Worm (Caenorhabditis elegans) whole organism, L1 larva: ENCODE data around the gene etc-1.
A peak's percentile ranks its signal among the peaks of the same experiment; 100 is the strongest.

Experiments used
- C04F5.9 ChIP-seq: sonication (generic microtip); optimal IDR thresholded peaks from 2 replicates; lab custom pipeline; 2016; ENCODE audit warnings: missing genetic modification characterization, missing compliant biosample characterization
- C16A3.4 ChIP-seq: fragments of 150-350 bp; optimal IDR thresholded peaks from 2 replicates; lab custom pipeline; 2014; ENCODE audit warnings: missing biosample characterization, missing genetic modification characterization
- aha-1 ChIP-seq: fragments of 150-350 bp; optimal IDR thresholded peaks from 2 replicates; lab custom pipeline; 2014; ENCODE audit warnings: missing biosample characterization, missing genetic modification characterization
- alr-1 ChIP-seq: fragments of 200-800 bp; sonication (Bioruptor generic); optimal IDR thresholded peaks from 2 replicates; lab custom pipeline; 2018; ENCODE audit warnings: borderline replicate concordance, mild to moderate bottlenecking, missing genetic modification characterization, missing compliant biosample characterization
- aly-2 ChIP-seq: fragments of 150-350 bp; optimal IDR thresholded peaks from 2 replicates; lab custom pipeline; 2014; ENCODE audit warnings: missing biosample characterization, missing genetic modification characterization
- blmp-1 ChIP-seq: fragments of 150-350 bp; optimal IDR thresholded peaks from 2 replicates; lab custom pipeline; 2014; ENCODE audit warnings: missing biosample characterization, missing genetic modification characterization
- ceh-63 ChIP-seq: fragments of 200-800 bp; sonication (Bioruptor generic); optimal IDR thresholded peaks from 2 replicates; lab custom pipeline; 2018; ENCODE audit warnings: mild to moderate bottlenecking, missing genetic modification characterization, missing compliant biosample characterization
- ceh-8 ChIP-seq: fragments of 200-800 bp; sonication (Bioruptor generic); optimal IDR thresholded peaks from 2 replicates; lab custom pipeline; 2018; ENCODE audit warnings: mild to moderate bottlenecking, missing genetic modification characterization, moderate library complexity, missing compliant biosample characterization
- ceh-82 ChIP-seq, 3 experiments: fragments of 150-350 bp in 1 of 3; sonication (generic microtip) in 2 of 3; optimal IDR thresholded peaks; 2 replicates each; lab custom pipeline; 2014 to 2017; ENCODE audit warnings: missing biosample characterization in 3 of 3, missing genetic modification characterization in 3 of 3
- ceh-88 ChIP-seq: fragments of 200-800 bp; sonication (Bioruptor generic); IDR thresholded peaks from 2 replicates; pipeline ENCODE4 v1.3.6; 2022; ENCODE audit warnings: missing genetic modification characterization, missing compliant biosample characterization
- ceh-90 ChIP-seq: sonication (generic microtip); optimal IDR thresholded peaks from 2 replicates; lab custom pipeline; 2016; ENCODE audit warnings: missing genetic modification characterization, missing compliant biosample characterization
- dpl-1 ChIP-seq, 3 experiments: fragments of 150-350 bp in 2 of 3; sonication (generic microtip) in 1 of 3; optimal IDR thresholded peaks; 2 replicates each; lab custom pipeline; 2014 to 2017; ENCODE audit warnings: missing biosample characterization in 3 of 3, missing genetic modification characterization in 3 of 3, missing genetic modification reagents in 3 of 3
- efl-1 ChIP-seq, 4 experiments: fragments of 150-350 bp; optimal IDR thresholded peaks in 3 of 4; peaks in 1 of 4; 1 replicate in 1 of 4; 2 replicates in 3 of 4; lab custom pipeline; 2014; ENCODE audit warnings: missing biosample characterization in 2 of 4, missing genetic modification characterization in 2 of 4, missing genetic modification reagents in 2 of 4
- egl-13 ChIP-seq: sonication (generic microtip); optimal IDR thresholded peaks from 2 replicates; lab custom pipeline; 2016; ENCODE audit warnings: missing genotype, missing genetic modification reagents, missing genetic modification characterization, missing compliant biosample characterization
- egl-27 ChIP-seq, 2 experiments: fragments of 150-350 bp in 1 of 2; sonication (generic microtip); optimal IDR thresholded peaks; 3 replicates each; lab custom pipeline; 2017 to 2018; ENCODE audit warnings: missing biosample characterization in 2 of 2, missing genetic modification characterization in 2 of 2, missing genetic modification reagents in 2 of 2
- elt-2 ChIP-seq: sonication (generic microtip); optimal IDR thresholded peaks from 2 replicates; lab custom pipeline; 2016; ENCODE audit warnings: missing genetic modification characterization, mild to moderate bottlenecking, inconsistent platforms, missing compliant biosample characterization, missing genetic modification reagents
- ets-5 ChIP-seq: fragments of 200-800 bp; sonication (Bioruptor generic); IDR thresholded peaks from 2 replicates; pipeline ENCODE4 v1.3.6; 2022; ENCODE audit warnings: missing genetic modification characterization, missing compliant biosample characterization
- fkh-8 ChIP-seq: sonication (generic microtip); optimal IDR thresholded peaks from 2 replicates; lab custom pipeline; 2016; ENCODE audit warnings: mild to moderate bottlenecking, missing genetic modification characterization, missing compliant biosample characterization
- grh-1 ChIP-seq: fragments of 200-800 bp; sonication (Bioruptor generic); IDR thresholded peaks from 2 replicates; pipeline ENCODE4 v1.3.6; 2022; ENCODE audit warnings: missing genetic modification reagents, missing genetic modification characterization, missing compliant biosample characterization
- irx-1 ChIP-seq: sonication (generic microtip); optimal IDR thresholded peaks from 2 replicates; lab custom pipeline; 2016; ENCODE audit warnings: missing genetic modification characterization, missing compliant biosample characterization
- isw-1 ChIP-seq: fragments of 200-800 bp; sonication (Bioruptor generic); IDR thresholded peaks from 2 replicates; pipeline ENCODE4 v1.3.6; 2022; ENCODE audit warnings: missing genetic modification characterization, missing compliant biosample characterization
- lin-13 ChIP-seq: fragments of 150-350 bp; optimal IDR thresholded peaks from 2 replicates; lab custom pipeline; 2014; ENCODE audit warnings: missing biosample characterization, missing genetic modification reagents, missing genetic modification characterization
- lin-14 ChIP-seq: fragments of 200-800 bp; sonication (Bioruptor generic); optimal IDR thresholded peaks from 2 replicates; lab custom pipeline; 2018; ENCODE audit warnings: mild to moderate bottlenecking, missing genetic modification characterization, moderate library complexity, missing compliant biosample characterization
- lin-35 ChIP-seq, 2 experiments: fragments of 150-350 bp; optimal IDR thresholded peaks; 2 replicates each; lab custom pipeline; 2014; ENCODE audit warnings: missing biosample characterization in 2 of 2, missing genetic modification characterization in 2 of 2, missing genetic modification reagents in 2 of 2
- lir-3 ChIP-seq: sonication (generic microtip); optimal IDR thresholded peaks from 2 replicates; lab custom pipeline; 2016; ENCODE audit warnings: mild to moderate bottlenecking, missing genetic modification characterization, moderate library complexity, missing compliant biosample characterization; ENCODE audit not compliant: poor library complexity
- lsy-2 ChIP-seq, 2 experiments: fragments of 150-350 bp; optimal IDR thresholded peaks; 2 replicates each; lab custom pipeline; 2014; ENCODE audit warnings: missing biosample characterization in 2 of 2, missing genetic modification characterization in 2 of 2
- mdl-1 ChIP-seq, 2 experiments: fragments of 150-350 bp; optimal IDR thresholded peaks; 2 replicates each; lab custom pipeline; 2014 to 2017; ENCODE audit warnings: missing biosample characterization in 2 of 2, missing genetic modification characterization in 2 of 2, inconsistent platforms in 1 of 2
- mef-2 ChIP-seq: fragments of 150-350 bp; optimal IDR thresholded peaks from 2 replicates; lab custom pipeline; 2014; ENCODE audit warnings: missing biosample characterization, missing genetic modification characterization
- mep-1 ChIP-seq: fragments of 150-350 bp; optimal IDR thresholded peaks from 2 replicates; lab custom pipeline; 2014; ENCODE audit warnings: missing biosample characterization, missing genetic modification characterization
- nhr-12 ChIP-seq: sonication (generic microtip); optimal IDR thresholded peaks from 2 replicates; lab custom pipeline; 2017; ENCODE audit warnings: missing biosample characterization, missing genetic modification characterization
- nhr-237 ChIP-seq: fragments of 150-350 bp; optimal IDR thresholded peaks from 2 replicates; lab custom pipeline; 2014; ENCODE audit warnings: missing biosample characterization, missing genetic modification characterization
- nhr-47 ChIP-seq: sonication (generic microtip); optimal IDR thresholded peaks from 2 replicates; lab custom pipeline; 2016; ENCODE audit warnings: mild to moderate bottlenecking, missing genetic modification characterization, moderate library complexity, missing compliant biosample characterization
- nhr-71 ChIP-seq: sonication (generic microtip); optimal IDR thresholded peaks from 2 replicates; lab custom pipeline; 2016; ENCODE audit warnings: mild to moderate bottlenecking, missing genetic modification characterization, moderate library complexity, missing compliant biosample characterization
- nhr-77 ChIP-seq: fragments of 150-350 bp; optimal IDR thresholded peaks from 2 replicates; lab custom pipeline; 2014; ENCODE audit warnings: missing biosample characterization, missing genetic modification characterization
- nhr-84 ChIP-seq: sonication (generic microtip); optimal IDR thresholded peaks from 2 replicates; lab custom pipeline; 2017; ENCODE audit warnings: missing biosample characterization, missing genetic modification characterization
- rnt-1 ChIP-seq: sonication (generic microtip); optimal IDR thresholded peaks from 2 replicates; lab custom pipeline; 2016; ENCODE audit warnings: mild to moderate bottlenecking, missing genetic modification characterization, moderate library complexity, missing compliant biosample characterization
- skn-1 ChIP-seq: fragments of 150-350 bp; optimal IDR thresholded peaks from 2 replicates; lab custom pipeline; 2014; ENCODE audit warnings: missing biosample characterization, missing genetic modification characterization
- snpc-4 ChIP-seq: fragments of 150-350 bp; optimal IDR thresholded peaks from 2 replicates; lab custom pipeline; 2014; ENCODE audit warnings: missing biosample characterization, missing genetic modification characterization
- snu-23 ChIP-seq: sonication (generic microtip); optimal IDR thresholded peaks from 2 replicates; lab custom pipeline; 2016; ENCODE audit warnings: missing genetic modification characterization, missing compliant biosample characterization
- sox-4 ChIP-seq: sonication (generic microtip); optimal IDR thresholded peaks from 2 replicates; lab custom pipeline; 2016; ENCODE audit warnings: missing genetic modification characterization, missing compliant biosample characterization
- sptf-1 ChIP-seq: fragments of 150-350 bp; optimal IDR thresholded peaks from 2 replicates; lab custom pipeline; 2014; ENCODE audit warnings: missing biosample characterization, missing genetic modification characterization
- sup-37 ChIP-seq: fragments of 200-800 bp; sonication (Bioruptor generic); optimal IDR thresholded peaks from 2 replicates; lab custom pipeline; 2018; ENCODE audit warnings: mild to moderate bottlenecking, missing genetic modification characterization, missing compliant biosample characterization
- tlp-1 ChIP-seq: fragments of 150-350 bp; optimal IDR thresholded peaks from 2 replicates; lab custom pipeline; 2014; ENCODE audit warnings: missing biosample characterization, missing genetic modification characterization
- unc-130 ChIP-seq: fragments of 150-350 bp; optimal IDR thresholded peaks from 2 replicates; lab custom pipeline; 2017; ENCODE audit warnings: missing biosample characterization, missing genetic modification characterization, inconsistent platforms
- unc-86 ChIP-seq: sonication (generic microtip); optimal IDR thresholded peaks from 2 replicates; lab custom pipeline; 2016; ENCODE audit warnings: missing genetic modification characterization, missing compliant biosample characterization
- xbp-1 ChIP-seq: sonication (generic microtip); optimal IDR thresholded peaks from 2 replicates; lab custom pipeline; 2016; ENCODE audit warnings: missing genetic modification characterization, missing compliant biosample characterization
- zag-1 ChIP-seq: fragments of 150-350 bp; optimal IDR thresholded peaks from 2 replicates; lab custom pipeline; 2014; ENCODE audit warnings: missing biosample characterization, missing genetic modification characterization
- zip-4 ChIP-seq: fragments of 200-800 bp; sonication (Bioruptor generic); optimal IDR thresholded peaks from 2 replicates; lab custom pipeline; 2018; ENCODE audit warnings: mild to moderate bottlenecking, missing genetic modification characterization, moderate library complexity, missing compliant biosample characterization
- ztf-4 ChIP-seq: fragments of 150-350 bp; optimal IDR thresholded peaks from 2 replicates; lab custom pipeline; 2014; ENCODE audit warnings: missing biosample characterization, missing genetic modification characterization

Gene etc-1

DNA sequence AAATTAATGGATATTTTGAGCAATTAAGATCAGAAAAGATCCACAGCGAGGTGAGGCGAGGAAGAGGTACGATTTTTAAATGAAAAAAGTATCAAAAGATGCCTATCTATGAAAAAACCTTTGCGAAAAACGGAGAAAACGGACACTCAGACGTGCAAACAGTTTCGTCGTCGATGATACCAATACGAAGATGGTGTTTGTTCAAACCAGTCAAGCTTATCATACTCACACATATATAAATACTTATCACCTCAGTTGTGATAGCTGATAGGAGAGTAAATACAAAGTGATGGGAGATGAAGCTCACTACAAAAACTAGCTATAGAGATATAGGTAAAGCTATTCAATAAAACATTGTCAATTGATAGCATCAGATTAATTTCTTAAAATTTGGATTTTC is 15.2 kb downstream of the etc-1 start:
- no peak for TF ChIP-seq sup-37 (GFP tag; lab: Kevin White, UChicago)
- no peak for TF ChIP-seq lsy-2 (tag; optimal IDR thresholded peaks at IDR 0.05; lab: Kevin White, UChicago)
- no peak for TF ChIP-seq nhr-12 (tag; lab: Kevin White, UChicago)
- TF ChIP-seq zip-4 = no peak
- TF ChIP-seq tlp-1 = peak; percentile 19
- peak; percentile 6 for TF ChIP-seq lin-14 (GFP tag; lab: Kevin White, UChicago)
- TF ChIP-seq skn-1 (tag; lab: Kevin White, UChicago) = no peak
- TF ChIP-seq nhr-84 (tag; lab: Kevin White, UChicago) = no peak
- no peak for TF ChIP-seq aly-2 (tag; lab: Kevin White, UChicago)
- TF ChIP-seq elt-2 = peak; percentile 55
- no peak for TF ChIP-seq snpc-4
- TF ChIP-seq nhr-237 (tag; lab: Kevin White, UChicago) = no peak
- no peak for TF ChIP-seq snu-23 (GFP tag; lab: Kevin White, UChicago)
- TF ChIP-seq ceh-8 (GFP tag; lab: Kevin White, UChicago) = no peak
- no peak for TF ChIP-seq egl-13 (tag; lab: Kevin White, UChicago)
- no peak for TF ChIP-seq lir-3 (tag; lab: Kevin White, UChicago)
- no peak for TF ChIP-seq sox-4 (tag; lab: Kevin White, UChicago)
- TF ChIP-seq mdl-1 (tag; optimal IDR thresholded peaks at IDR 0.05; lab: Kevin White, UChicago) = no peak
- no peak for TF ChIP-seq ceh-63 (GFP tag; lab: Kevin White, UChicago)
- no peak for TF ChIP-seq ceh-82 (tag; optimal IDR thresholded peaks at IDR 0.05; lab: Kevin White, UChicago)
- TF ChIP-seq ztf-4 (tag; lab: Kevin White, UChicago) = no peak

DNA sequence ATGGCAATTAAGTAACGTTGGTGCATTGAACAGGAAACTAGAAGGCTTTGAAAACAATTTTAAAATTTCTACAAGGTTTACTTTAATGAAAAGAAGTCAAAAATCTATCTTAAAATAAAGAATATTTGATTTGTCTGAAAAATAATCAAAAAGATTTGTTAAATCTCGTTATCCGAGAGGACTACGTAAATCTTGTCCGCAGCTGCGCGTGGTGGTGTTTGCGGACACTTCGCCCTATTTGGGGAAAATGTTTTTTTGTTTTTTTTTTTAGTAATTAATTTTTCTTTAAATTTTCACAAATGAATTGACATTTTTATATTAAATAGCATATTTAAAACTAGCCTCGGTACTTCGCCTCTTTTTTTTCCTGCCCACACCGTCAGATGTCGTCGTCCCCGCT is 19.3 kb downstream of the etc-1 start:
- peak; percentile 50 for TF ChIP-seq unc-86 (tag; lab: Kevin White, UChicago)
- TF ChIP-seq rnt-1 (tag; lab: Kevin White, UChicago) = peak; percentile 74
- TF ChIP-seq ceh-8 (GFP tag; lab: Kevin White, UChicago) = no peak
- peak; percentile 33 to 58 (median 50) for TF ChIP-seq dpl-1 (GFP tag; optimal IDR thresholded peaks at IDR 0.05; lab: Kevin White, UChicago)
- peak; percentile 63 for TF ChIP-seq unc-130 (tag; lab: Kevin White, UChicago)
- TF ChIP-seq egl-13 (tag; lab: Kevin White, UChicago) = peak; percentile 21
- TF ChIP-seq efl-1 (optimal IDR thresholded peaks at IDR 0.05; lab: Kevin White, UChicago) = peak; percentile 41 to 66
- peak; percentile 59 to 77 for TF ChIP-seq efl-1 (GFP tag; optimal IDR thresholded peaks at IDR 0.05 in 1 of 2; lab: Kevin White, UChicago)
- no peak for TF ChIP-seq nhr-12 (tag; lab: Kevin White, UChicago)
- no peak for TF ChIP-seq egl-27 (tag; optimal IDR thresholded peaks at IDR 0.05; lab: Kevin White, UChicago)
- TF ChIP-seq ceh-90 (tag; lab: Kevin White, UChicago) = no peak
- TF ChIP-seq grh-1 = no peak
- TF ChIP-seq ceh-82 (tag; optimal IDR thresholded peaks at IDR 0.05; lab: Kevin White, UChicago) = peak; percentile 39 to 57 (median 44)
- TF ChIP-seq nhr-71 (tag; lab: Kevin White, UChicago) = peak; percentile 76
- TF ChIP-seq mdl-1 (tag; optimal IDR thresholded peaks at IDR 0.05; lab: Kevin White, UChicago) = no peak
- no peak for TF ChIP-seq snpc-4
- TF ChIP-seq aha-1 (tag; lab: Kevin White, UChicago) = no peak
- TF ChIP-seq irx-1 (tag; lab: Kevin White, UChicago) = peak; percentile 1
- no peak for TF ChIP-seq skn-1 (tag; lab: Kevin White, UChicago)
- peak; percentile 42 for TF ChIP-seq fkh-8
- TF ChIP-seq sox-4 (tag; lab: Kevin White, UChicago) = no peak
- no peak for TF ChIP-seq ets-5 (GFP tag; lab: Robert Waterston, UW)
- TF ChIP-seq nhr-77 (tag; lab: Kevin White, UChicago) = no peak
- TF ChIP-seq aly-2 (tag; lab: Kevin White, UChicago) = no peak
- peak; percentile 4 for TF ChIP-seq C04F5.9 (tag; lab: Kevin White, UChicago)
- peak; percentile 15; the same call in 1 of the 2 replicates for TF ChIP-seq ceh-88 (GFP tag; lab: Robert Waterston, UW)
- no peak for TF ChIP-seq zag-1
- TF ChIP-seq xbp-1 (tag; lab: Kevin White, UChicago) = peak; percentile 46
- TF ChIP-seq blmp-1 (tag; lab: Kevin White, UChicago) = no peak
- TF ChIP-seq lin-13 (GFP tag; lab: Kevin White, UChicago) = peak; percentile 5
- peak; percentile 1 to 52 for TF ChIP-seq lin-35 (GFP tag; optimal IDR thresholded peaks at IDR 0.05; lab: Kevin White, UChicago)
- no peak for TF ChIP-seq nhr-47 (tag; lab: Kevin White, UChicago)
- TF ChIP-seq mef-2 = no peak
- no peak for TF ChIP-seq sptf-1 (tag; lab: Kevin White, UChicago)
- TF ChIP-seq zip-4 = no peak
- TF ChIP-seq nhr-84 (tag; lab: Kevin White, UChicago) = no peak
- TF ChIP-seq C16A3.4 (tag; lab: Kevin White, UChicago) = peak; percentile 53
- peak; percentile 76 for TF ChIP-seq mep-1 (tag; lab: Kevin White, UChicago)
- TF ChIP-seq alr-1 (tag; lab: Kevin White, UChicago) = no peak
- TF ChIP-seq isw-1 (GFP tag; lab: Robert Waterston, UW) = peak; percentile 37
- TF ChIP-seq lin-14 (GFP tag; lab: Kevin White, UChicago) = peak; percentile 72
